Worm (Caenorhabditis elegans) whole organism, late embryonic: ENCODE measurements around the gene nhr-277.
"Not testable (repeated sequence)": the region's sequence is repeated elsewhere in the genome, so short reads cannot be mapped to it uniquely, and the experiment has no call there.

Experiments
- ceh-14 ChIP-seq: sonication (generic microtip); optimal IDR thresholded peaks from 2 replicates; lab custom pipeline; 2016; ENCODE audit warnings: missing genotype, missing genetic modification characterization, missing compliant biosample characterization
- ceh-48 ChIP-seq: sonication (generic microtip); optimal IDR thresholded peaks from 2 replicates; lab custom pipeline; 2016; ENCODE audit warnings: missing genetic modification characterization, inconsistent platforms, missing compliant biosample characterization
- pha-4 ChIP-seq: fragments of 150-350 bp; optimal IDR thresholded peaks from 2 replicates; lab custom pipeline; 2018; ENCODE audit warnings: missing biosample characterization, missing genetic modification reagents, missing genetic modification characterization
- sox-4 ChIP-seq: sonication (generic microtip); optimal IDR thresholded peaks from 2 replicates; lab custom pipeline; 2017; ENCODE audit warnings: mild to moderate bottlenecking, missing genetic modification characterization, inconsistent platforms, missing compliant biosample characterization

DNA sequence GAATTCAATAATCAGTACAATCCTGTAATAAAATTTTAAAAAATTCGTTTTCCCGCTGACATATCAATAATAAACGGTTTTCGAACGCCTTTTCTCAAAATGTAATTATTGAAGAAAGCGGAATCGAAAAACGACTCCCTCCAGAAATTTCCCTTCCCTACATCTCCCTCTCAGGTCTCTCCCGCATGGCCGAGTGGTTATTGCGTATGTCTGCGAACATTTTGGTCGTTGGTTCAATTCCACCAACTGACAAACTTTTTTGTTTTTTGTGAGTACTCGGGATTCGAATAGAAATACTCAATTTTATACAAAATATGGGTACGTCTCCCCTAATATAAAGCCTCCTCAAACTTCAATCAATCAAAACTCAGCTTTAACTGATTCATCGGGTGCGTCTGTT lies 2.8 kb upstream of the nhr-277 start:
- not testable (repeated sequence) for TF ChIP-seq sox-4 (tag; lab: Kevin White, UChicago); ceh-48; ceh-14; pha-4 (tag; lab: Kevin White, UChicago)
